Fruit fly (Drosophila melanogaster) whole organism, adult: ENCODE results near the gene Sec15.

ENCODE experiments used
- CG11617 ChIP-seq: fragments of 200-800 bp; sonication (Bioruptor generic); optimal IDR thresholded peaks from 2 replicates; lab custom pipeline; 2017; ENCODE audit warnings: mild to moderate bottlenecking, missing biosample characterization, missing genetic modification reagents, missing genetic modification characterization
- CG12768 ChIP-seq: fragments of 200-800 bp; sonication (Bioruptor generic); optimal IDR thresholded peaks from 2 replicates; lab custom pipeline; 2017; ENCODE audit warnings: missing biosample characterization, missing genetic modification characterization, mild to moderate bottlenecking, moderate library complexity, missing genetic modification reagents
- CG14711 ChIP-seq: fragments of 200-800 bp; sonication (Bioruptor generic); optimal IDR thresholded peaks from 2 replicates; lab custom pipeline; 2018; ENCODE audit warnings: missing biosample characterization, mild to moderate bottlenecking, missing genetic modification characterization, moderate library complexity
- CG1620 ChIP-seq: fragments of 200-800 bp; sonication (Bioruptor generic); optimal IDR thresholded peaks from 2 replicates; lab custom pipeline; 2016; ENCODE audit warnings: missing biosample characterization, missing genetic modification characterization
- CG33017 ChIP-seq: fragments of 200-800 bp; sonication (Bioruptor generic); optimal IDR thresholded peaks from 2 replicates; lab custom pipeline; 2018; ENCODE audit warnings: missing biosample characterization, mild to moderate bottlenecking, missing genetic modification characterization, moderate library complexity
- CG5204 ChIP-seq: fragments of 200-800 bp; sonication (Bioruptor generic); optimal IDR thresholded peaks from 2 replicates; lab custom pipeline; 2016; ENCODE audit warnings: missing biosample characterization, missing genetic modification characterization
- CG7045 ChIP-seq: fragments of 200-800 bp; sonication (Bioruptor generic); optimal IDR thresholded peaks from 2 replicates; lab custom pipeline; 2017; ENCODE audit warnings: missing biosample characterization, mild to moderate bottlenecking, missing genetic modification characterization
- CG7101 ChIP-seq: fragments of 200-800 bp; sonication (Bioruptor generic); optimal IDR thresholded peaks from 2 replicates; lab custom pipeline; 2018; ENCODE audit warnings: missing biosample characterization, mild to moderate bottlenecking, missing genetic modification characterization, moderate library complexity
- Clk ChIP-seq: fragments of 200-800 bp; sonication (Bioruptor generic); optimal IDR thresholded peaks from 2 replicates; lab custom pipeline; 2017; ENCODE audit warnings: missing biosample characterization, missing genetic modification characterization
- Crg-1 ChIP-seq: fragments of 200-800 bp; sonication (Bioruptor generic); optimal IDR thresholded peaks from 2 replicates; lab custom pipeline; 2016; ENCODE audit warnings: missing biosample characterization, missing genetic modification characterization
- Hr96 ChIP-seq: fragments of 200-800 bp; sonication (Bioruptor generic); optimal IDR thresholded peaks from 2 replicates; lab custom pipeline; 2016; ENCODE audit warnings: missing biosample characterization, missing genetic modification characterization
- Mnt ChIP-seq: fragments of 200-800 bp; sonication (Bioruptor generic); optimal IDR thresholded peaks from 2 replicates; lab custom pipeline; 2016; ENCODE audit warnings: missing biosample characterization, mild to moderate bottlenecking, missing genetic modification characterization
- bab1 ChIP-seq: fragments of 200-800 bp; sonication (Bioruptor generic); optimal IDR thresholded peaks from 3 replicates; lab custom pipeline; 2019; ENCODE audit warnings: missing biosample characterization, mild to moderate bottlenecking, missing genetic modification characterization, moderate library complexity
- cic ChIP-seq: fragments of 200-800 bp; sonication (Bioruptor generic); optimal IDR thresholded peaks from 2 replicates; lab custom pipeline; 2017; ENCODE audit warnings: missing biosample characterization, mild to moderate bottlenecking, missing genetic modification characterization, moderate library complexity
- cnc ChIP-seq, 2 experiments: fragments of >200 bp; optimal IDR thresholded peaks; 2 replicates each; lab custom pipeline; 2017
- kay ChIP-seq: fragments of 200-800 bp; sonication (Bioruptor generic); peaks from one replicate; lab custom pipeline; 2016; ENCODE audit warnings: missing biosample characterization, missing genetic modification characterization, borderline replicate concordance
- ovo ChIP-seq: fragments of 200-800 bp; sonication (Bioruptor generic); optimal IDR thresholded peaks from 2 replicates; lab custom pipeline; 2016; ENCODE audit warnings: missing biosample characterization, missing genetic modification characterization
- pad ChIP-seq: fragments of 200-800 bp; sonication (Bioruptor generic); optimal IDR thresholded peaks from 3 replicates; lab custom pipeline; 2017; ENCODE audit warnings: missing biosample characterization, missing genetic modification characterization, mild to moderate bottlenecking, moderate library complexity, missing genetic modification reagents
- tj ChIP-seq: fragments of 200-800 bp; sonication (Bioruptor generic); optimal IDR thresholded peaks from 3 replicates; lab custom pipeline; 2017; ENCODE audit warnings: missing biosample characterization, mild to moderate bottlenecking, missing genetic modification characterization, moderate library complexity
- toe ChIP-seq: fragments of 200-800 bp; sonication (Bioruptor generic); optimal IDR thresholded peaks from 2 replicates; lab custom pipeline; 2016; ENCODE audit warnings: missing biosample characterization, missing genetic modification characterization

Gene Sec15

DNA sequence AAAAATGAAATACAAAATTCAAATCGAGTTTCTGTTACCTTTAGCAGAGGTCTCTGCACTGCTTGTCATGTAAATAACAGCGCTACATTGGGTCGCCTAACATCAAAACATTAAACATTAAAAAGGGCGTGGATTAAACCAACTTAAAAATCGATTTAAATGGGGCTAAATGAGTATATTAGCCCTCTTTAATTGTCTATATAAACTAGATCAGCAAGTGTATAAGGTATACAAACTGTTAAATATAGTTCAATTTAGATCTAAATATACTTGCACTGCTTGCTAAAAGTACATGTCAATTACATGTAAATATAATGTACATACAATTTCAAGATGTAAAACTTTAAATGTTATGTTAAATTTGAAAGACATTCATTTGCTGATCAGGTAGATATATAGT lies 38.0 kb downstream of the Sec15 start:
- TF ChIP-seq kay (GFP tag; lab: Kevin White, UChicago) = peak; percentile 17
- no peak for TF ChIP-seq pad

DNA sequence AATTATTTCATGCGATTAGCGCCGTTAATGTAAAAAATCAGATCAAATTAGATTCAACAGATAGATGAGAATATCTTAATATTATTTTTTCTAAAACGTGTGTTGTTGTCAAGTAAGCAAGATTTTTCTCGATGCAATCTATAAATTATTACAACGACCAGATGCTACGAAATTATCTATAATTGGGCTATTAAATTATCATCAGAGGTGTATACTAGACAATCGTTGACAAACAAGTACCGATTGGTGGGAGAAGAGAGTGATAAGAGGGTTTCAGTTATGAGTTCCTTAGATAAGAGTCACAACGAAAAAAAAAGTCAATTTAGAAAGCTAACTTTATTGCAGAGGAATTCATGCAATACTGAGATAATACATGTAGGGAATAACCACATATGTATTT lies 40.2 kb downstream of the Sec15 start:
- TF ChIP-seq Mnt (GFP tag; lab: Kevin White, UChicago) (no peak), kay (GFP tag; lab: Kevin White, UChicago) (peak; percentile 63), pad (no peak), cnc (optimal IDR thresholded peaks at IDR 0.05; lab: Kevin White, UChicago) (no peak), CG1620 (no peak), CG33017 (no peak)

DNA sequence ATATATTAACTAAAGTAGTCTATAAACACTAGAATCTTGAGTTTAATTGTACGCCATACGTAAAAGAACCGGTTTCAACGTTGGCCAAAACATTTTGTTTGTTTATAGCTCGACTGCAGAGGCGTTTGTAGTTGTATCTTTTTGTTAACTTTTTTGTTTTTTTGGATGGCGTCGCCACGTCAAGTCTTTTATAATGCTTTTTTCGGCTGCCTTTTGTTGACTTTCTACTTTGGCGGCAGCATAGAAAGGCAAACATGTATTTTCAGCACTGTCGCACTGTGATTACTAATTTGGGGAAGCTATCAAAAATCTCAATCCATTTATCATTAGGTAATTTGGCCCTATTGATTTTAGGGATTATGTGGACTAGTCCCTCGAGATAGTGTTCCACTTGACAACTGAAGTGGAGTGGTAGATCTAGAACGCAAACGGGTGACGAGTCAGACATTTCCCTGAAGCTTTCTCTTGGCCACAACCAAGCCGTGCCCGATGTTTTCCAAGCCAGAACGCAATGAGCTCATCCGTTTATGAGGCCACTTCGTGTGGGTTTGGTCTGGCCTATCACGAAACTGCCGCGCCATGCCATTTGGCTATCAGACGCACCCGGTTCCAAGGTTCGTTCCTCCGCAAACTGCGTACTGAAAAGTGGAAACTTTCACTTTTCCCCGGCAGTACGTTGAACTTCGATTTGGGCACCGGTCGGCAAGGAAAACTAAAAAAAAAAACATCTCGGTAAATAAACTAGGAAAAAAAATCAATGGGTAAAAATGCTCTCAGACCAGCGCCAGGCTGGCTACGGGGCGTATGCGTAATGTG lies 41.1 kb downstream of the Sec15 start:
- TF ChIP-seq kay (GFP tag; lab: Kevin White, UChicago) (peak; percentile 38), tj (GFP tag; lab: Kevin White, UChicago) (no peak), Clk (GFP tag; lab: Kevin White, UChicago) (no peak), ovo (GFP tag; lab: Kevin White, UChicago) (no peak), CG11617 (GFP tag; lab: Kevin White, UChicago) (no peak), CG12768 (peak; percentile 3)

DNA sequence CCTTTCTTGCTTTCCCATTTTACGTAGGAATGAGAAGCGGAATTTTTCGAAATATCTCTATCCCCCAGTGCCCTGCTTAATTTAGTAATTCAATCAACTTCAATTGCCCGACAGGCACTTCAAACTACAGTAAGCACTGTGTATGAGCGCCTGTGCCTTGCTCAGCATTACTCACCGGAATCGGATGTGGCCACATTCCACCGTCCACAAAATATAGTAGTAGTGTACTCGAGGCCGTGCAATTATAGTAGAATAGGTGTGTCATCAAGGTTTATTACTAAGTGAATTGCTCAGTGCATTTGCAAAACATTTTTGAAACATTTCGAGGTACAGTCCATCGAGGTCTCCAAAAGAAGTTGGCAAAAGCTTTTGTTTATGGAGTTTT lies 42.1 kb downstream of the Sec15 start:
- peak; percentile 99 for TF ChIP-seq kay (GFP tag; lab: Kevin White, UChicago)
- TF ChIP-seq tj (GFP tag; lab: Kevin White, UChicago) = peak; percentile 2
- TF ChIP-seq toe (GFP tag; lab: Kevin White, UChicago) = no peak
- TF ChIP-seq CG7101 = no peak
- no peak for TF ChIP-seq cnc (optimal IDR thresholded peaks at IDR 0.05; lab: Kevin White, UChicago)

DNA sequence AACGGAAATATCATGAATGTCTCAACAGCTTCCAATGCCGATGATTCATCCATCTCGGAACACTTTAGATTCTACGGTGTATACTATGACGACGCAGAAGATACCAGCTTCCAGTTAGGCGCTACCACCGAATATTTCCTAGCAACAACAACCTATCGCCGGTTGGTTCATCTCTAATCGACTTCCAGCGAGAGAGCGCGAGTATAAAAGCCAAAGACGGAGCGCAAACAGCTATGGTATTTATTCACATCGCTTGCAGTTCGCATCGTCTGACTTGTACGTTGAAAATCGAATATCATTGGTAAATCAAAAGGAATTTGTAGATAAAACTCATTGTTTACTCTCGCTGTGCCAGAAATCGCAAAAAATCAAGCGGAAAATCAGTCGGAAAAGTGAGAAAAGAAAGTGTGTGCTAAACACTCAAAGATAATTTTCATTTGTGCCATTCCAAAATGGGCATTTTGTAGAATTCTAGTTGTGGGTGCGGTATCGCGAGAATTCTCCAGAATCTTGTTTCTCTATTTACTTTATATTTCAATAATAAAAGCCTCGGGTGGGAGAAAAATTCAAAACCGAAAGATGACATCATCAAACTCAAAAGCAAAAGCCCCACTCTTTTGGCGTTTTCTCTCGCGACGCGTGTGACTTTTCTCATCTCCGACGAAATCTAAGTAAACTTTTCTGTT lies 42.6 kb downstream of the Sec15 start, which contains the start of gene AnxB9:
Gene AnxB9, plus strand, starts transcription at position 232 of the 686 bp plus-strand sequence.
- peak; percentile 22 for TF ChIP-seq CG7045
- TF ChIP-seq CG33017 = peak; percentile 66
- peak; percentile 91 for TF ChIP-seq kay (GFP tag; lab: Kevin White, UChicago)
- TF ChIP-seq toe (GFP tag; lab: Kevin White, UChicago) = no peak
- TF ChIP-seq CG7101 = peak; percentile 67
- peak; percentile 73 for TF ChIP-seq cic (GFP tag; lab: Kevin White, UChicago)
- TF ChIP-seq Mnt (GFP tag; lab: Kevin White, UChicago) = peak; percentile 56
- peak; percentile 42 for TF ChIP-seq CG1620
- TF ChIP-seq cnc (optimal IDR thresholded peaks at IDR 0.05; lab: Kevin White, UChicago) = no peak
- TF ChIP-seq tj (GFP tag; lab: Kevin White, UChicago) = peak; percentile 5
- TF ChIP-seq CG11617 (GFP tag; lab: Kevin White, UChicago) = peak; percentile 46
- peak; percentile 2 for TF ChIP-seq CG14711 (tag; lab: Kevin White, UChicago)
- TF ChIP-seq CG12768 = peak; percentile 40
- TF ChIP-seq Hr96 (GFP tag; lab: Kevin White, UChicago) = peak; percentile 39
- TF ChIP-seq ovo (GFP tag; lab: Kevin White, UChicago) = peak; percentile 7
- no peak for TF ChIP-seq CG5204 (GFP tag; lab: Kevin White, UChicago)
- TF ChIP-seq Crg-1 (GFP tag; lab: Kevin White, UChicago) = peak; percentile 50
- no peak for TF ChIP-seq pad
- no peak for TF ChIP-seq Clk (GFP tag; lab: Kevin White, UChicago)
- TF ChIP-seq bab1 (GFP tag; lab: Kevin White, UChicago) = peak; percentile 81

dm6 chr3R:21064000-21064924 lies 43.5 kb downstream of the Sec15 start, which contains the start of gene Cortactin:
Gene Cortactin, minus strand, starts transcription at chr3R:21064471.
- TF ChIP-seq tj (GFP tag; lab: Kevin White, UChicago) (no peak), cic (GFP tag; lab: Kevin White, UChicago) (peak; percentile 3), CG14711 (tag; lab: Kevin White, UChicago) (no peak), ovo (GFP tag; lab: Kevin White, UChicago) (no peak), pad (peak; percentile 88), CG1620 (peak; percentile 15), kay (GFP tag; lab: Kevin White, UChicago) (peak; percentile 73), cnc (optimal IDR thresholded peaks at IDR 0.05; lab: Kevin White, UChicago) (no peak), CG12768 (no peak), Hr96 (GFP tag; lab: Kevin White, UChicago) (no peak), CG5204 (GFP tag; lab: Kevin White, UChicago) (no peak), Crg-1 (GFP tag; lab: Kevin White, UChicago) (no peak), bab1 (GFP tag; lab: Kevin White, UChicago) (no peak), CG7101 (no peak), Mnt (GFP tag; lab: Kevin White, UChicago) (no peak)
